Fruit fly (Drosophila melanogaster): ENCODE measurements around the gene Rtel1.

The Rtel1 gene

DNA sequence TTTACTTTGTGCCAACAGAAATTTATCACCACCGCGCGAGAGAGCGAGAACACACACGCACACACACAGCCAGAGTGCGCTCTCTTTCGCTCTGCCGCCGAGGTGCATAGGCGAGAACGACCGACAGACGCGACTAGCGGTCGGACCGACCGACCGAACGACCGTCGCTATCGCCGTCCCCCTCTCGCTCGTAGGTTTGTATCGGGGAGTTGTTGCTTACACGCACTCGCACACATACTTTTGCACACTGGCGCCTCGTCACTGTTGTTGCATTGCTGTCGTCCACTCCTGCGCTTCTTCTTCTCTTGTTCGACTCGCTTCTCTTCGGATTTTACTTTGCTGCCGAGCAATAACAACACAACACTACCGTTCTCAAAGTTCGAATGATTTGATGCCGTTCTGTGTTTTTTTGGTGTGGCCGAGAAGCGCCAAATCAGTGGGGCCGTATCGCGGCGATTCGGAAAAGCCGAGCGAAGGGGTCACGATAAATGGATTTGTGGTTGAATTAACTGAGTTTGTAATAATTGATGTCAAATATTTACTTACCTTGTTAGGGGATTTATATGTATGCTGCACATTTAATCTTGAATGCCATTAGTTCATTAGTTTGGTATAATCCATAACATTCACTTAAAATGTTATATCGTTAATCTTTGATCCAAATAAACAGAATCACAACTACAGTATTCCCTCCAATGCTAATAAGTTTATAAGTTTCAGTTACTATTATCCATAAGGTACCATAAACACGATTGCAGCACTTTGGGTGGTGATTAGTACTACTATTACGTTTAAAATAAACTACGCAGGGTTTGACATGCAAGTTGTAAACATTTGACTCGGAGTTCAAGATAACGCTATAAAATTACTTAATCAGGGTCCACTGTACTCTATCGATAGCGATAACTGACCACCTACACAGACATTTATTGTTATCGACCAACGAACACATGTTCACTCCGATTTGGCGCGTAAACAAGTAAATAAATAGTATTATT lies at the start of gene Rtel1, which contains the start of gene IntS6 (continued):
- TF ChIP-seq eve (GFP tag; optimal IDR thresholded peaks at IDR 0.05) = peak in 1 of 2 experiments; percentile 12
- 0 out of 3 replicates have a peak, but pooled peaks have one; percentile 27 for TF ChIP-seq CG2199 (GFP tag; IDR thresholded peaks at IDR 0.05)
- no peak for TF ChIP-seq Dip2 (GFP tag; IDR thresholded peaks at IDR 0.05)
- peak; percentile 90 for TF ChIP-seq CG11504 (tag; optimal IDR thresholded peaks at IDR 0.05)
- TF ChIP-seq CHES-1-like (GFP tag; optimal IDR thresholded peaks at IDR 0.05) = peak; percentile 88
- peak; percentile 93 for TF ChIP-seq CG14014 (GFP tag; IDR thresholded peaks at IDR 0.05)
- peak; percentile 87 for TF ChIP-seq CG18476 (GFP tag; optimal IDR thresholded peaks at IDR 0.05)
- peak; percentile 86 for TF ChIP-seq Atf3 (GFP tag; optimal IDR thresholded peaks at IDR 0.05)
- TF ChIP-seq CG1233 (GFP tag; optimal IDR thresholded peaks at IDR 0.05) = peak; percentile 88
- TF ChIP-seq Xrp1 (GFP tag; IDR thresholded peaks at IDR 0.05) = peak; percentile 91
- TF ChIP-seq ash1 (GFP tag; optimal IDR thresholded peaks at IDR 0.05) = peak; percentile 14
- TF ChIP-seq CG6272 (GFP tag; IDR thresholded peaks at IDR 0.05) = peak; percentile 79
- peak; percentile 94 for TF ChIP-seq CoRest (tag; optimal IDR thresholded peaks at IDR 0.05)
- peak; percentile 4 for TF ChIP-seq fd102C (GFP tag; optimal IDR thresholded peaks at IDR 0.05)
- no peak; the same call in 1 of the 2 replicates for TF ChIP-seq CG13287 (GFP tag; IDR thresholded peaks at IDR 0.05; ENCODE audit: partially characterized antibody)
- TF ChIP-seq Eip74EF (GFP tag; optimal IDR thresholded peaks at IDR 0.05) = peak in 1 of 2 experiments; percentile 60
- peak; percentile 92 for TF ChIP-seq seq (GFP tag; IDR thresholded peaks at IDR 0.05)
- peak; percentile 89 for TF ChIP-seq tio (GFP tag; optimal IDR thresholded peaks at IDR 0.05)
- peak; percentile 83 for TF ChIP-seq twi (tag; optimal IDR thresholded peaks at IDR 0.05)
- peak; percentile 90 for TF ChIP-seq CG4424 (GFP tag; optimal IDR thresholded peaks at IDR 0.05)
- TF ChIP-seq CG9932 (GFP tag; IDR thresholded peaks at IDR 0.05) = peak; percentile 94
- peak; percentile 93 for TF ChIP-seq pum (GFP tag; optimal IDR thresholded peaks at IDR 0.05)
- peak; percentile 93 for TF ChIP-seq Hsf (GFP tag; optimal IDR thresholded peaks at IDR 0.05)
- peak; percentile 92 for TF ChIP-seq pnt (GFP tag; optimal IDR thresholded peaks at IDR 0.05)
- peak; percentile 35 for TF ChIP-seq CG7928 (GFP tag; optimal IDR thresholded peaks at IDR 0.05)
- TF ChIP-seq fd64A (GFP tag; optimal IDR thresholded peaks at IDR 0.05) = peak; percentile 46
- TF ChIP-seq CG4730 (GFP tag; IDR thresholded peaks at IDR 0.05) = peak; percentile 80
- TF ChIP-seq sr (GFP tag; IDR thresholded peaks at IDR 0.05) = peak; percentile 63; the same call in 1 of the 3 replicates
- no peak for TF ChIP-seq Dfd (GFP tag; optimal IDR thresholded peaks at IDR 0.05)
- peak; percentile 57 for TF ChIP-seq kah (GFP tag; optimal IDR thresholded peaks at IDR 0.05)
- TF ChIP-seq sim (GFP tag; IDR thresholded peaks at IDR 0.05) = peak; percentile 49; the same call in 1 of the 2 replicates
- TF ChIP-seq Max (GFP tag; optimal IDR thresholded peaks at IDR 0.05) = peak; percentile 87
- peak; percentile 74 for TF ChIP-seq en (GFP tag; optimal IDR thresholded peaks at IDR 0.05)
- peak; percentile 73 for TF ChIP-seq chm (GFP tag; IDR thresholded peaks at IDR 0.05)
- peak; percentile 82 for TF ChIP-seq cwo (GFP tag; optimal IDR thresholded peaks at IDR 0.05)
- peak; percentile 89 to 92 for TF ChIP-seq Hr51 (GFP tag; optimal IDR thresholded peaks at IDR 0.05)
- peak; percentile 2 for TF ChIP-seq Kr (GFP tag; optimal IDR thresholded peaks at IDR 0.05)
- peak; percentile 91 for TF ChIP-seq CG9609 (GFP tag; optimal IDR thresholded peaks at IDR 0.05)
- TF ChIP-seq CG8924 (tag; optimal IDR thresholded peaks at IDR 0.05) = peak; percentile 91
- TF ChIP-seq dm (GFP tag; optimal IDR thresholded peaks at IDR 0.05) = peak; percentile 84
- TF ChIP-seq dysf (GFP tag; IDR thresholded peaks at IDR 0.05) = peak; percentile 94
- TF ChIP-seq CG10565 (GFP tag; optimal IDR thresholded peaks at IDR 0.05) = peak; percentile 25
- peak; percentile 91 for TF ChIP-seq Fer3 (tag; optimal IDR thresholded peaks at IDR 0.05)
- TF ChIP-seq Ssrp (tag; optimal IDR thresholded peaks at IDR 0.05) = peak; percentile 86
- peak; percentile 61 for TF ChIP-seq sd (tag; optimal IDR thresholded peaks at IDR 0.05)
- peak; percentile 71 for TF ChIP-seq wek (GFP tag; optimal IDR thresholded peaks at IDR 0.05)
- TF ChIP-seq CG10321 (GFP tag; IDR thresholded peaks at IDR 0.05) = peak; percentile 96
- TF ChIP-seq NfI (GFP tag; optimal IDR thresholded peaks at IDR 0.05) = peak; percentile 91

All from whole organism, embryonic.